Worm (Caenorhabditis elegans): Measurements from ENCODE around the gene che-7.

che-7 gene

ce11 chrV:8000929-8001513, 32.0 kb upstream of the che-7 start, which contains the start of gene Y97E10AR.1 (continued):
- TF ChIP-seq ceh-45 (GFP tag; IDR thresholded peaks at IDR 0.05) (no peak), unc-3 (GFP tag; conservative IDR thresholded peaks at IDR 0.05) (no peak), unc-3 (tag; optimal IDR thresholded peaks at IDR 0.05) (peak; percentile 47), hlh-30 (tag; optimal IDR thresholded peaks at IDR 0.05; ENCODE audit: insufficient read depth) (peak; percentile 92), elt-2 (tag; optimal IDR thresholded peaks at IDR 0.05) (peak; percentile 40), tbx-7 (tag; optimal IDR thresholded peaks at IDR 0.05) (no peak), unc-55 (GFP tag; optimal IDR thresholded peaks at IDR 0.05) (peak; percentile 67), C08G9.2 (tag; optimal IDR thresholded peaks at IDR 0.05) (peak; percentile 18), syd-9 (tag; optimal IDR thresholded peaks at IDR 0.05) (peak; percentile 73), lin-11 (tag; optimal IDR thresholded peaks at IDR 0.05) (no peak), ceh-30 (tag; optimal IDR thresholded peaks at IDR 0.05) (peak; percentile 50), rnt-1 (tag; optimal IDR thresholded peaks at IDR 0.05) (peak; percentile 58), K02D7.2 (tag; optimal IDR thresholded peaks at IDR 0.05) (no peak), elt-4 (tag; optimal IDR thresholded peaks at IDR 0.05) (no peak), ceh-18 (tag; optimal IDR thresholded peaks at IDR 0.05) (peak; percentile 98), mec-3 (tag; optimal IDR thresholded peaks at IDR 0.05; ENCODE audit: borderline replicate concordance) (no peak), zip-5 (tag; optimal IDR thresholded peaks at IDR 0.05) (no peak), pha-2 (tag; optimal IDR thresholded peaks at IDR 0.05) (no peak), tbx-2 (tag; optimal IDR thresholded peaks at IDR 0.05) (peak; percentile 74), ets-4 (tag; optimal IDR thresholded peaks at IDR 0.05) (peak; percentile 61), ztf-16 (tag; optimal IDR thresholded peaks at IDR 0.05) (no peak), pat-9 (tag; optimal IDR thresholded peaks at IDR 0.05) (no peak), hlh-6 (tag; optimal IDR thresholded peaks at IDR 0.05) (no peak), ceh-2 (tag; optimal IDR thresholded peaks at IDR 0.05) (peak; percentile 34), ceh-19 (GFP tag; optimal IDR thresholded peaks at IDR 0.05) (peak; percentile 78), gmeb-2 (tag; optimal IDR thresholded peaks at IDR 0.05) (no peak), pax-1 (tag; optimal IDR thresholded peaks at IDR 0.05) (no peak), unc-42 (tag; optimal IDR thresholded peaks at IDR 0.05) (peak; percentile 86), nhr-11 (tag; optimal IDR thresholded peaks at IDR 0.05) (no peak), lim-6 (tag; optimal IDR thresholded peaks at IDR 0.05) (no peak), dmd-4 (tag; optimal IDR thresholded peaks at IDR 0.05; ENCODE audit: borderline replicate concordance) (no peak), nhr-232 (tag; optimal IDR thresholded peaks at IDR 0.05) (no peak), F13H6.1 (tag; optimal IDR thresholded peaks at IDR 0.05) (peak; percentile 68), ceh-9 (tag; optimal IDR thresholded peaks at IDR 0.05) (no peak), ahr-1 (tag; optimal IDR thresholded peaks at IDR 0.05) (no peak), ama-1 (optimal IDR thresholded peaks at IDR 0.05) (no peak), ceh-31 (tag; optimal IDR thresholded peaks at IDR 0.05) (peak; percentile 89), pag-3 (tag; optimal IDR thresholded peaks at IDR 0.05; ENCODE audit: borderline replicate concordance) (peak; percentile 3), ceh-34 (tag; optimal IDR thresholded peaks at IDR 0.05) (peak; percentile 80), ttx-3 (tag; optimal IDR thresholded peaks at IDR 0.05) (no peak), nfya-1 (tag; optimal IDR thresholded peaks at IDR 0.05) (peak; percentile 86), hlh-8 (tag; optimal IDR thresholded peaks at IDR 0.05) (peak; percentile 77), Y22D7AL.16 (tag; optimal IDR thresholded peaks at IDR 0.05) (no peak), pros-1 (tag; optimal IDR thresholded peaks at IDR 0.05) (peak; percentile 68), T23F11.4 (GFP tag; optimal IDR thresholded peaks at IDR 0.05) (no peak), ceh-6 (GFP tag; optimal IDR thresholded peaks at IDR 0.05) (no peak), sox-4 (tag; optimal IDR thresholded peaks at IDR 0.05) (no peak), ceh-14 (tag; optimal IDR thresholded peaks at IDR 0.05) (peak; percentile 77), hlh-15 (tag; optimal IDR thresholded peaks at IDR 0.05) (no peak), ceh-22 (tag; optimal IDR thresholded peaks at IDR 0.05) (no peak)

Data from whole organism, late embryonic.